Fruit fly (Drosophila melanogaster) whole organism, embryonic: ENCODE results near the gene CG31076.

ENCODE experiments used
- ATbp ChIP-seq: fragments of 200-800 bp; sonication (Bioruptor generic); optimal IDR thresholded peaks from 2 replicates; lab custom pipeline; 2017; ENCODE audit warnings: missing biosample characterization, mild to moderate bottlenecking, missing genetic modification characterization, missing genetic modification reagents
- Atf6 ChIP-seq: fragments of 200-800 bp; sonication (Bioruptor generic); IDR thresholded peaks from 2 replicates; pipeline ENCODE4 v1.3.6; 2022; ENCODE audit warnings: missing biosample characterization, missing genetic modification characterization
- CG10147 ChIP-seq: fragments of 200-800 bp; sonication (Bioruptor generic); optimal IDR thresholded peaks from 2 replicates; lab custom pipeline; 2019; ENCODE audit warnings: missing biosample characterization, mild to moderate bottlenecking, missing genetic modification characterization, moderate library complexity
- CG12071 ChIP-seq: fragments of 200-800 bp; sonication (Bioruptor generic); optimal IDR thresholded peaks from 3 replicates; lab custom pipeline; 2018; ENCODE audit warnings: missing biosample characterization, mild to moderate bottlenecking, missing genetic modification characterization
- CG12391 ChIP-seq: fragments of 200-800 bp; sonication (Bioruptor generic); optimal IDR thresholded peaks from 3 replicates; lab custom pipeline; 2018; ENCODE audit warnings: missing biosample characterization, mild to moderate bottlenecking, missing genetic modification characterization, moderate library complexity
- CG12769 ChIP-seq: fragments of 200-800 bp; sonication (Bioruptor generic); optimal IDR thresholded peaks from 2 replicates; lab custom pipeline; 2019; ENCODE audit warnings: missing biosample characterization, mild to moderate bottlenecking, missing genetic modification characterization, moderate library complexity
- CG13894 ChIP-seq: fragments of 200-800 bp; sonication (Bioruptor generic); optimal IDR thresholded peaks from 3 replicates; lab custom pipeline; 2018; ENCODE audit warnings: missing biosample characterization, mild to moderate bottlenecking, missing genetic modification characterization, moderate library complexity
- CG14014 ChIP-seq: fragments of 200-800 bp; sonication (Bioruptor generic); IDR thresholded peaks from 2 replicates; pipeline ENCODE4 v1.3.6; 2022; ENCODE audit warnings: missing biosample characterization, missing genetic modification characterization
- CG15269 ChIP-seq: fragments of 200-800 bp; sonication (Bioruptor generic); optimal IDR thresholded peaks from 2 replicates; lab custom pipeline; 2018; ENCODE audit warnings: missing biosample characterization, mild to moderate bottlenecking, missing genetic modification characterization, moderate library complexity
- CG1529 ChIP-seq: fragments of 200-800 bp; sonication (Bioruptor generic); optimal IDR thresholded peaks from 3 replicates; lab custom pipeline; 2018; ENCODE audit warnings: missing biosample characterization, missing genetic modification characterization
- CG17328 ChIP-seq: fragments of 200-800 bp; sonication (Bioruptor generic); IDR thresholded peaks from 2 replicates; pipeline ENCODE4 v1.3.6; 2022; ENCODE audit warnings: missing biosample characterization, missing genetic modification characterization
- CG17361 ChIP-seq: fragments of 200-800 bp; sonication (Bioruptor generic); IDR thresholded peaks from 3 replicates; pipeline ENCODE4 v1.3.6; 2022; ENCODE audit warnings: missing biosample characterization, missing genetic modification characterization
- CG17385 ChIP-seq: fragments of 200-800 bp; sonication (Bioruptor generic); optimal IDR thresholded peaks from 3 replicates; lab custom pipeline; 2018; ENCODE audit warnings: missing biosample characterization, mild to moderate bottlenecking, missing genetic modification characterization
- CG18262 ChIP-seq: fragments of 200-800 bp; optimal IDR thresholded peaks from 3 replicates; lab custom pipeline; 2019; ENCODE audit warnings: missing biosample characterization, mild to moderate bottlenecking, missing genetic modification characterization, moderate library complexity
- CG2120 ChIP-seq: fragments of 200-800 bp; sonication (Bioruptor generic); optimal IDR thresholded peaks from 3 replicates; lab custom pipeline; 2016; ENCODE audit warnings: missing biosample characterization, missing genetic modification characterization
- CG32532 ChIP-seq: fragments of 200-800 bp; sonication (Bioruptor generic); IDR thresholded peaks from 2 replicates; pipeline ENCODE4 v1.3.6; 2022; ENCODE audit warnings: missing biosample characterization, missing genetic modification characterization
- CG7839 ChIP-seq: fragments of 200-800 bp; sonication (Bioruptor generic); optimal IDR thresholded peaks from 3 replicates; lab custom pipeline; 2018; ENCODE audit warnings: missing biosample characterization, mild to moderate bottlenecking, missing genetic modification characterization, moderate library complexity
- CG8924 ChIP-seq: fragments of 200-800 bp; optimal IDR thresholded peaks from 3 replicates; lab custom pipeline; 2019; ENCODE audit warnings: missing biosample characterization, mild to moderate bottlenecking, missing genetic modification characterization, moderate library complexity
- D19A ChIP-seq: fragments of 200-800 bp; optimal IDR thresholded peaks from 3 replicates; lab custom pipeline; 2019; ENCODE audit warnings: missing biosample characterization, mild to moderate bottlenecking, missing genetic modification characterization, moderate library complexity
- Dfd ChIP-seq, 2 experiments: fragments of >200 bp; optimal IDR thresholded peaks; 2 replicates each; lab custom pipeline; 2017; ENCODE audit warnings: missing biosample characterization in 2 of 2, missing genetic modification characterization in 2 of 2
- E2f2 ChIP-seq: fragments of 200-800 bp; sonication (Bioruptor generic); IDR thresholded peaks from 2 replicates; pipeline ENCODE4 v1.3.6; 2022; ENCODE audit warnings: missing biosample characterization, missing genetic modification characterization
- Hand ChIP-seq: fragments of 200-800 bp; sonication (Bioruptor generic); optimal IDR thresholded peaks from 2 replicates; lab custom pipeline; 2017; ENCODE audit warnings: mild to moderate bottlenecking, missing biosample characterization, missing genetic modification reagents, missing genetic modification characterization
- Hmr ChIP-seq: fragments of 200-800 bp; sonication (Bioruptor generic); optimal IDR thresholded peaks from 3 replicates; lab custom pipeline; 2017; ENCODE audit warnings: mild to moderate bottlenecking, missing biosample characterization, missing genetic modification reagents, missing genetic modification characterization
- Hr3 ChIP-seq: fragments of 200-800 bp; sonication (Bioruptor generic); optimal IDR thresholded peaks from 3 replicates; lab custom pipeline; 2016; ENCODE audit warnings: missing biosample characterization, missing genetic modification characterization
- Hr78 ChIP-seq, 2 experiments: fragments of 200-800 bp in 1 of 2; fragments of >200 bp in 1 of 2; sonication (Bioruptor generic) in 1 of 2; optimal IDR thresholded peaks; 2 replicates each; lab custom pipeline; 2017 to 2019; ENCODE audit warnings: missing biosample characterization in 2 of 2, missing genetic modification characterization in 2 of 2, mild to moderate bottlenecking in 1 of 2, moderate library complexity in 1 of 2
- PHDP ChIP-seq: fragments of 200-800 bp; sonication (Bioruptor generic); optimal IDR thresholded peaks from 3 replicates; lab custom pipeline; 2018; ENCODE audit warnings: missing biosample characterization, mild to moderate bottlenecking, missing genetic modification characterization, moderate library complexity
- Ptx1 ChIP-seq: fragments of 200-800 bp; sonication (Bioruptor generic); IDR thresholded peaks from 2 replicates; pipeline ENCODE4 v1.3.6; 2022; ENCODE audit warnings: missing biosample characterization, missing genetic modification characterization
- Scr ChIP-seq: fragments of 200-800 bp; sonication (Bioruptor generic); IDR thresholded peaks from 2 replicates; pipeline ENCODE4 v1.3.6; 2022; ENCODE audit warnings: missing biosample characterization, missing genetic modification characterization; ENCODE audit not compliant: partially characterized antibody
- Side ChIP-seq: fragments of 200-800 bp; sonication (Bioruptor generic); optimal IDR thresholded peaks from 2 replicates; lab custom pipeline; 2016; ENCODE audit warnings: missing biosample characterization, missing genetic modification characterization
- Sox102F ChIP-seq: fragments of 200-800 bp; sonication (Bioruptor generic); optimal IDR thresholded peaks from 2 replicates; lab custom pipeline; 2018; ENCODE audit warnings: missing biosample characterization, mild to moderate bottlenecking, missing genetic modification characterization, moderate library complexity
- Vsx1 ChIP-seq: fragments of 200-800 bp; sonication (Bioruptor generic); optimal IDR thresholded peaks from 2 replicates; lab custom pipeline; 2017; ENCODE audit warnings: missing biosample characterization, mild to moderate bottlenecking, missing genetic modification characterization, missing genetic modification reagents
- Xrp1 ChIP-seq: fragments of 200-800 bp; sonication (Bioruptor generic); IDR thresholded peaks from 2 replicates; pipeline ENCODE4 v1.3.6; 2022; ENCODE audit warnings: missing biosample characterization, missing genetic modification characterization
- bab2 ChIP-seq: fragments of 200-800 bp; sonication (Bioruptor generic); optimal IDR thresholded peaks from 2 replicates; lab custom pipeline; 2016; ENCODE audit warnings: missing biosample characterization, missing genetic modification characterization
- bsh ChIP-seq, 2 experiments: fragments of 200-800 bp; sonication (Bioruptor generic); optimal IDR thresholded peaks; 2 replicates each; lab custom pipeline; 2017 to 2018; ENCODE audit warnings: mild to moderate bottlenecking in 2 of 2, missing biosample characterization in 2 of 2, missing genetic modification characterization in 2 of 2, moderate library complexity in 1 of 2
- chinmo ChIP-seq: fragments of 200-800 bp; sonication (Bioruptor generic); IDR thresholded peaks from 4 replicates; pipeline ENCODE4 v1.3.6; 2022; ENCODE audit warnings: missing biosample characterization, missing genetic modification characterization; ENCODE audit not compliant: partially characterized antibody
- dati ChIP-seq: fragments of 200-800 bp; sonication (Bioruptor generic); IDR thresholded peaks from 2 replicates; pipeline ENCODE4 v1.3.6; 2022; ENCODE audit warnings: missing biosample characterization, missing genetic modification characterization
- dmrt99B ChIP-seq: fragments of 200-800 bp; sonication (Bioruptor generic); optimal IDR thresholded peaks from 2 replicates; lab custom pipeline; 2018; ENCODE audit warnings: missing biosample characterization, mild to moderate bottlenecking, missing genetic modification characterization, moderate library complexity
- fru ChIP-seq: fragments of >200 bp; optimal IDR thresholded peaks from 2 replicates; lab custom pipeline; 2017
- grn ChIP-seq: fragments of 200-800 bp; sonication (Bioruptor generic); optimal IDR thresholded peaks from 3 replicates; lab custom pipeline; 2017; ENCODE audit warnings: missing biosample characterization, missing genetic modification characterization
- nmo ChIP-seq: fragments of 200-800 bp; sonication (Bioruptor generic); optimal IDR thresholded peaks from 2 replicates; lab custom pipeline; 2018; ENCODE audit warnings: missing biosample characterization, mild to moderate bottlenecking, missing genetic modification characterization, moderate library complexity
- pan ChIP-seq, 4 experiments: fragments of >200 bp in 3 of 4; fragments of 200-800 bp in 1 of 4; sonication (Bioruptor generic) in 1 of 4; optimal IDR thresholded peaks in 3 of 4; IDR thresholded peaks in 1 of 4; 2 replicates each; pipeline versions ENCODE4 v1.3.6 to Lab custom; 2017 to 2022; ENCODE audit warnings: missing biosample characterization in 2 of 4, missing genetic modification characterization in 2 of 4, mixed read lengths in 1 of 4
- prd ChIP-seq, 3 experiments: fragments of >200 bp in 2 of 3; fragments of 200-800 bp in 1 of 3; sonication (Bioruptor generic) in 1 of 3; optimal IDR thresholded peaks in 2 of 3; IDR thresholded peaks in 1 of 3; 2 replicates in 2 of 3; 3 replicates in 1 of 3; pipeline versions ENCODE4 v1.3.6 to Lab custom; 2017 to 2022; ENCODE audit warnings: missing biosample characterization in 1 of 3, missing genetic modification characterization in 1 of 3
- sd ChIP-seq: fragments of 200-800 bp; sonication (Bioruptor generic); optimal IDR thresholded peaks from 3 replicates; lab custom pipeline; 2018; ENCODE audit warnings: missing biosample characterization, mild to moderate bottlenecking, missing genetic modification characterization, moderate library complexity
- slbo ChIP-seq: fragments of 200-800 bp; sonication (Bioruptor generic); IDR thresholded peaks from 2 replicates; pipeline ENCODE4 v1.3.6; 2022; ENCODE audit warnings: missing biosample characterization, missing genetic modification characterization
- slp2 ChIP-seq: fragments of 200-800 bp; sonication (Bioruptor generic); optimal IDR thresholded peaks from 2 replicates; lab custom pipeline; 2016; ENCODE audit warnings: missing biosample characterization, missing genetic modification characterization
- zf30C ChIP-seq: fragments of 200-800 bp; sonication (Bioruptor generic); optimal IDR thresholded peaks from 3 replicates; lab custom pipeline; 2018; ENCODE audit warnings: missing biosample characterization, mild to moderate bottlenecking, missing genetic modification characterization

Gene CG31076

DNA sequence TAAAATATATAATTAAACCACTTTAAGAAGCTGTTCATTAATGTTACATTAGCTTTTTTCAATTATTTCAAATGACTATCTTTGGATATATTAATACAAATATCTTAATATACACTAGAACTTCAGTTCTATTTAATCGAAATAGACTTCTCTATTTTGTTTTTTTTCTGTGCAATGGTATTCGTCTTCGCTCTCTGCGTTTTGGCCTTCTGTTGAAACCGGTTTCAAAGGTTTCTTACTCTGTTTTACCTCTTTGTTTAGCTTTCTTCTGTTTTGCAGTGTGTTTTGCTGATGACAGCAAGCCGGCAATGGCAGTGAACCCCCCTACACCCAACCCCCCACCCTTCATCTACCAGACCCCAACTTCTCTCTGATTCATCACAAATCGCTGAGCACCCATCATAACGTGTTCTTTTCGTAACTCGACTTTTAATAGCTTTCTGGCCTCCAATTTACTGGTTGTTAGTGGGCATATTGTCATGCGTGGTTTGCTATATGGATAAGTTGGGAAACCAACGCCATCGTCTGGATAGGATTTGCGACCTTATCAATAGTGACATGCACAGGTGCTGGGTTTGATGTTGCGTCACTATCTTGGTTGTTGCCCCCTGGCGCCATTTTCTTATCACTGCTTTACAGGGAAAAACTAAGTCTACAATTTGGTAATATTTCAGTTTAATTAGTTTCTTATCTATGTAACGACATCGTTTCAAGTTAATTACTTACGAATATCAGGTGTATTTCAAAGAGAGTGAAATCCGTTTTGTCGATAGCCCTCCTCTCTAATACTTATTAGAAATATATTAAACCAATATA lies 20.6 kb downstream of the CG31076 start (continued):
- TF ChIP-seq CG17385, result peak; percentile 20
- peak; percentile 37 for TF ChIP-seq CG13894 (tag; lab: Kevin White, UChicago)
- TF ChIP-seq bsh (GFP tag; optimal IDR thresholded peaks at IDR 0.05; lab: Kevin White, UChicago), result peak in 1 of 2 experiments; percentile 58
- no peak for TF ChIP-seq CG1529
- TF ChIP-seq pan (optimal IDR thresholded peaks at IDR 0.05; lab: Kevin White, UChicago), result no peak
- TF ChIP-seq pan (GFP tag; optimal IDR thresholded peaks at IDR 0.05 in 1 of 2, IDR thresholded peaks at IDR 0.05 in 1 of 2), result peak in 1 of 2 experiments; percentile 40
- peak; percentile 36 for TF ChIP-seq D19A (tag; lab: Kevin White, UChicago)
- peak; percentile 97 for TF ChIP-seq chinmo (GFP tag; lab: Robert Waterston, UW)
- no peak for TF ChIP-seq bab2 (GFP tag; lab: Kevin White, UChicago)
- peak; percentile 41 for TF ChIP-seq dmrt99B (tag; lab: Kevin White, UChicago)
- 0 out of 2 replicates have a peak, but pooled peaks have one; percentile 26 for TF ChIP-seq CG17328 (GFP tag; lab: Robert Waterston, UW)
- 0 out of 2 replicates have a peak, but pooled peaks have one; percentile 19 for TF ChIP-seq CG14014 (GFP tag; lab: Robert Waterston, UW)
- TF ChIP-seq fru (lab: Kevin White, UChicago), result no peak
- TF ChIP-seq CG10147 (GFP tag; lab: Kevin White, UChicago), result peak; percentile 13
- TF ChIP-seq CG32532 (GFP tag; lab: Robert Waterston, UW), result peak; percentile 50
- peak; percentile 3 for TF ChIP-seq ATbp (GFP tag; lab: Kevin White, UChicago)
- peak; percentile 23 for TF ChIP-seq nmo (GFP tag; lab: Kevin White, UChicago)
- peak; percentile 33 for TF ChIP-seq CG8924 (tag; lab: Kevin White, UChicago)
- peak; percentile 36 for TF ChIP-seq CG15269 (tag; lab: Kevin White, UChicago)
- TF ChIP-seq Hr3 (GFP tag; lab: Kevin White, UChicago), result peak; percentile 14
- no peak for TF ChIP-seq Hand (GFP tag; lab: Kevin White, UChicago)
- peak; percentile 37 for TF ChIP-seq CG7839 (tag; lab: Kevin White, UChicago)
- TF ChIP-seq Dfd (GFP tag; optimal IDR thresholded peaks at IDR 0.05; lab: Kevin White, UChicago), result no peak
- peak in 1 of 2 experiments; percentile 15 for TF ChIP-seq Hr78 (GFP tag; optimal IDR thresholded peaks at IDR 0.05; lab: Kevin White, UChicago)
- TF ChIP-seq PHDP (tag; lab: Kevin White, UChicago), result peak; percentile 47
- TF ChIP-seq Sox102F (GFP tag; lab: Kevin White, UChicago), result peak; percentile 36
- TF ChIP-seq sd (tag; lab: Kevin White, UChicago), result peak; percentile 58
- peak; percentile 53 for TF ChIP-seq grn (GFP tag; lab: Kevin White, UChicago)
- 0 out of 2 replicates have a peak, but pooled peaks have one; percentile 16 for TF ChIP-seq E2f2
- no peak for TF ChIP-seq slp2 (GFP tag; lab: Kevin White, UChicago)
- peak; percentile 4; the same call in 1 of the 2 replicates for TF ChIP-seq slbo
- TF ChIP-seq Side (GFP tag; lab: Kevin White, UChicago), result no peak
- TF ChIP-seq prd (optimal IDR thresholded peaks at IDR 0.05; lab: Kevin White, UChicago), result no peak
- no peak for TF ChIP-seq prd (GFP tag; IDR thresholded peaks at IDR 0.05; lab: Robert Waterston, UW)
- peak; percentile 58 for TF ChIP-seq CG12391 (tag; lab: Kevin White, UChicago)
- peak; percentile 47 for TF ChIP-seq zf30C
- TF ChIP-seq Hmr (GFP tag; lab: Kevin White, UChicago), result peak; percentile 5
- TF ChIP-seq CG17361 (GFP tag; lab: Robert Waterston, UW), result peak; percentile 52; the same call in 2 of the 3 replicates
- no peak for TF ChIP-seq CG12071 (GFP tag; lab: Kevin White, UChicago)
- TF ChIP-seq Vsx1, result peak; percentile 49
- TF ChIP-seq Scr (GFP tag; lab: Robert Waterston, UW), result no peak
- TF ChIP-seq Xrp1 (GFP tag; lab: Robert Waterston, UW), result peak; percentile 43; the same call in 1 of the 2 replicates
- TF ChIP-seq Atf6 (GFP tag; lab: Robert Waterston, UW), result 0 out of 2 replicates have a peak, but pooled peaks have one; percentile 32
- TF ChIP-seq Ptx1, result 0 out of 2 replicates have a peak, but pooled peaks have one; percentile 18
- peak; percentile 10 for TF ChIP-seq CG2120
- peak; percentile 80 for TF ChIP-seq CG12769 (tag; lab: Kevin White, UChicago)
- TF ChIP-seq CG18262 (tag; lab: Kevin White, UChicago), result peak; percentile 37
- TF ChIP-seq dati (GFP tag; lab: Robert Waterston, UW), result no peak
